Worm (Caenorhabditis elegans) whole organism, L4/young adult: ENCODE data around the gene rpl-23.

ENCODE experiments used
- W03F9.2 ChIP-seq: fragments of 150-350 bp; optimal IDR thresholded peaks from 2 replicates; lab custom pipeline; 2014; ENCODE audit warnings: missing biosample characterization, missing genetic modification characterization
- him-1 ChIP-seq: sonication (generic microtip); optimal IDR thresholded peaks from 2 replicates; lab custom pipeline; 2016; ENCODE audit warnings: missing genotype, missing genetic modification reagents, missing genetic modification characterization, missing compliant biosample characterization

DNA sequence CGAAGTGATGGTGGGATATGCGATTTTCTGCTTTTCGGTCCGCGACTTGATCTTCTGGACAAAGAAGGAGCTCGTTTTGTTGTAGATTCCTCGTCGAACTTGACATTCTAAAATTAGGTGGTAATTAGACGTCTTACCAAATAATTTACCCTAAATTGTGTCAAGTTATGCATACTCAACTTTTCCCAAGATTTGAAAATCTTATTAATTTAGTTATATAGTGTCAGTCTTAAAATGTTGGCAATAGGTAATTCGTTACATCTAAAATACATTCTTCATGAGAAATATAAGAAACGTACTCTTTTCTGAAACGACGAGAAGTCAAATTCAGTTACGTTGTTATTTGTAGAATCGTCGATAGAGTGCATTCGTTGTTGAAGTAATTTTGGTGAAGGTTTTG is 1.6 kb upstream of the rpl-23 start:
- TF ChIP-seq W03F9.2 (tag; lab: Kevin White, UChicago) (no peak), him-1 (tag; lab: Kevin White, UChicago) (no peak)
